Worm (Caenorhabditis elegans) whole organism, L1 larva: ENCODE data around the gene C49H3.16.

Source experiments
- C16A3.4 ChIP-seq: fragments of 150-350 bp; optimal IDR thresholded peaks from 2 replicates; lab custom pipeline; 2014; ENCODE audit warnings: missing biosample characterization, missing genetic modification characterization
- C34B4.2 ChIP-seq: sonication (generic microtip); optimal IDR thresholded peaks from 2 replicates; lab custom pipeline; 2017; ENCODE audit warnings: mild to moderate bottlenecking, missing genetic modification characterization, missing compliant biosample characterization
- aha-1 ChIP-seq: fragments of 150-350 bp; optimal IDR thresholded peaks from 2 replicates; lab custom pipeline; 2014; ENCODE audit warnings: missing biosample characterization, missing genetic modification characterization
- aly-2 ChIP-seq: fragments of 150-350 bp; optimal IDR thresholded peaks from 2 replicates; lab custom pipeline; 2014; ENCODE audit warnings: missing biosample characterization, missing genetic modification characterization
- ama-1 ChIP-seq: fragments of 150-350 bp; optimal IDR thresholded peaks from 2 replicates; lab custom pipeline; 2014
- ceh-90 ChIP-seq: sonication (generic microtip); optimal IDR thresholded peaks from 2 replicates; lab custom pipeline; 2016; ENCODE audit warnings: missing genetic modification characterization, missing compliant biosample characterization
- ces-1 ChIP-seq: fragments of 150-350 bp; optimal IDR thresholded peaks from 2 replicates; lab custom pipeline; 2014; ENCODE audit warnings: missing biosample characterization, missing genetic modification reagents, missing genetic modification characterization
- dsc-1 ChIP-seq: sonication (generic microtip); optimal IDR thresholded peaks from 2 replicates; lab custom pipeline; 2016; ENCODE audit warnings: mild to moderate bottlenecking, missing genetic modification characterization, missing compliant biosample characterization
- egl-27 ChIP-seq, 2 experiments: fragments of 150-350 bp in 1 of 2; sonication (generic microtip); optimal IDR thresholded peaks; 3 replicates each; lab custom pipeline; 2017 to 2018; ENCODE audit warnings: missing biosample characterization in 2 of 2, missing genetic modification characterization in 2 of 2, missing genetic modification reagents in 2 of 2
- elt-2 ChIP-seq: sonication (generic microtip); optimal IDR thresholded peaks from 2 replicates; lab custom pipeline; 2016; ENCODE audit warnings: missing genetic modification characterization, mild to moderate bottlenecking, inconsistent platforms, missing compliant biosample characterization, missing genetic modification reagents
- elt-3 ChIP-seq, 6 experiments: fragments of 150-350 bp in 1 of 6; sonication (generic microtip); optimal IDR thresholded peaks; 2 replicates each; lab custom pipeline; 2017 to 2018; ENCODE audit warnings: missing biosample characterization in 6 of 6, missing genetic modification characterization in 6 of 6, inconsistent platforms in 1 of 6
- fkh-10 ChIP-seq: sonication (generic microtip); optimal IDR thresholded peaks from 2 replicates; lab custom pipeline; 2017; ENCODE audit warnings: missing biosample characterization, missing genetic modification reagents, missing genetic modification characterization
- fkh-4 ChIP-seq: sonication (generic microtip); optimal IDR thresholded peaks from 2 replicates; lab custom pipeline; 2016; ENCODE audit warnings: missing compliant biosample characterization, missing genetic modification characterization, borderline replicate concordance
- fkh-8 ChIP-seq: sonication (generic microtip); optimal IDR thresholded peaks from 2 replicates; lab custom pipeline; 2016; ENCODE audit warnings: mild to moderate bottlenecking, missing genetic modification characterization, missing compliant biosample characterization
- hlh-4 ChIP-seq: sonication (generic microtip); optimal IDR thresholded peaks from 2 replicates; lab custom pipeline; 2016; ENCODE audit warnings: mild to moderate bottlenecking, missing genetic modification characterization, missing compliant biosample characterization
- lin-13 ChIP-seq: fragments of 150-350 bp; optimal IDR thresholded peaks from 2 replicates; lab custom pipeline; 2014; ENCODE audit warnings: missing biosample characterization, missing genetic modification reagents, missing genetic modification characterization
- lin-14 ChIP-seq: fragments of 200-800 bp; sonication (Bioruptor generic); optimal IDR thresholded peaks from 2 replicates; lab custom pipeline; 2018; ENCODE audit warnings: mild to moderate bottlenecking, missing genetic modification characterization, moderate library complexity, missing compliant biosample characterization
- lin-15B ChIP-seq: fragments of 150-350 bp; sonication (generic microtip); optimal IDR thresholded peaks from 3 replicates; lab custom pipeline; 2014; ENCODE audit warnings: missing biosample characterization, missing genetic modification characterization
- lin-35 ChIP-seq, 2 experiments: fragments of 150-350 bp; optimal IDR thresholded peaks; 2 replicates each; lab custom pipeline; 2014; ENCODE audit warnings: missing biosample characterization in 2 of 2, missing genetic modification characterization in 2 of 2, missing genetic modification reagents in 2 of 2
- lin-39 ChIP-seq: fragments of 150-350 bp; optimal IDR thresholded peaks from 2 replicates; lab custom pipeline; 2014; ENCODE audit warnings: missing biosample characterization, missing genetic modification reagents, missing genetic modification characterization
- lir-3 ChIP-seq: sonication (generic microtip); optimal IDR thresholded peaks from 2 replicates; lab custom pipeline; 2016; ENCODE audit warnings: mild to moderate bottlenecking, missing genetic modification characterization, moderate library complexity, missing compliant biosample characterization; ENCODE audit not compliant: poor library complexity
- lsy-2 ChIP-seq, 2 experiments: fragments of 150-350 bp; optimal IDR thresholded peaks; 2 replicates each; lab custom pipeline; 2014; ENCODE audit warnings: missing biosample characterization in 2 of 2, missing genetic modification characterization in 2 of 2
- mef-2 ChIP-seq: fragments of 150-350 bp; optimal IDR thresholded peaks from 2 replicates; lab custom pipeline; 2014; ENCODE audit warnings: missing biosample characterization, missing genetic modification characterization
- mep-1 ChIP-seq: fragments of 150-350 bp; optimal IDR thresholded peaks from 2 replicates; lab custom pipeline; 2014; ENCODE audit warnings: missing biosample characterization, missing genetic modification characterization
- nhr-11 ChIP-seq: fragments of 150-350 bp; optimal IDR thresholded peaks from 2 replicates; lab custom pipeline; 2014; ENCODE audit warnings: missing biosample characterization, missing genetic modification characterization
- nhr-20 ChIP-seq: sonication (generic microtip); optimal IDR thresholded peaks from 2 replicates; lab custom pipeline; 2016; ENCODE audit warnings: mild to moderate bottlenecking, missing genetic modification characterization, missing compliant biosample characterization
- nhr-237 ChIP-seq: fragments of 150-350 bp; optimal IDR thresholded peaks from 2 replicates; lab custom pipeline; 2014; ENCODE audit warnings: missing biosample characterization, missing genetic modification characterization
- nhr-71 ChIP-seq: sonication (generic microtip); optimal IDR thresholded peaks from 2 replicates; lab custom pipeline; 2016; ENCODE audit warnings: mild to moderate bottlenecking, missing genetic modification characterization, moderate library complexity, missing compliant biosample characterization
- nhr-76 ChIP-seq: sonication (generic microtip); optimal IDR thresholded peaks from 2 replicates; lab custom pipeline; 2017; ENCODE audit warnings: missing biosample characterization, missing genetic modification characterization
- nhr-84 ChIP-seq: sonication (generic microtip); optimal IDR thresholded peaks from 2 replicates; lab custom pipeline; 2017; ENCODE audit warnings: missing biosample characterization, missing genetic modification characterization
- nhr-90 ChIP-seq: sonication (generic microtip); optimal IDR thresholded peaks from 2 replicates; lab custom pipeline; 2016; ENCODE audit warnings: mild to moderate bottlenecking, missing genetic modification characterization, missing compliant biosample characterization; ENCODE audit not compliant: poor library complexity
- pqm-1 ChIP-seq: sonication (generic microtip); optimal IDR thresholded peaks from 3 replicates; lab custom pipeline; 2017; ENCODE audit warnings: missing biosample characterization, missing genetic modification characterization
- rnt-1 ChIP-seq: sonication (generic microtip); optimal IDR thresholded peaks from 2 replicates; lab custom pipeline; 2016; ENCODE audit warnings: mild to moderate bottlenecking, missing genetic modification characterization, moderate library complexity, missing compliant biosample characterization
- skn-1 ChIP-seq: fragments of 150-350 bp; optimal IDR thresholded peaks from 2 replicates; lab custom pipeline; 2014; ENCODE audit warnings: missing biosample characterization, missing genetic modification characterization
- sptf-1 ChIP-seq: fragments of 150-350 bp; optimal IDR thresholded peaks from 2 replicates; lab custom pipeline; 2014; ENCODE audit warnings: missing biosample characterization, missing genetic modification characterization
- swsn-7 ChIP-seq: sonication (generic microtip); optimal IDR thresholded peaks from 2 replicates; lab custom pipeline; 2016; ENCODE audit warnings: missing genetic modification characterization, missing compliant biosample characterization
- tlp-1 ChIP-seq: fragments of 150-350 bp; optimal IDR thresholded peaks from 2 replicates; lab custom pipeline; 2014; ENCODE audit warnings: missing biosample characterization, missing genetic modification characterization
- unc-130 ChIP-seq: fragments of 150-350 bp; optimal IDR thresholded peaks from 2 replicates; lab custom pipeline; 2017; ENCODE audit warnings: missing biosample characterization, missing genetic modification characterization, inconsistent platforms
- unc-30 ChIP-seq: sonication (generic microtip); optimal IDR thresholded peaks from 2 replicates; lab custom pipeline; 2017; ENCODE audit warnings: missing biosample characterization, missing genetic modification characterization
- vab-15 ChIP-seq: sonication (generic microtip); optimal IDR thresholded peaks from 2 replicates; lab custom pipeline; 2017; ENCODE audit warnings: missing genotype, mild to moderate bottlenecking, missing genetic modification characterization, missing compliant biosample characterization
- xbp-1 ChIP-seq: sonication (generic microtip); optimal IDR thresholded peaks from 2 replicates; lab custom pipeline; 2016; ENCODE audit warnings: missing genetic modification characterization, missing compliant biosample characterization
- zag-1 ChIP-seq: fragments of 150-350 bp; optimal IDR thresholded peaks from 2 replicates; lab custom pipeline; 2014; ENCODE audit warnings: missing biosample characterization, missing genetic modification characterization
- zip-4 ChIP-seq: fragments of 200-800 bp; sonication (Bioruptor generic); optimal IDR thresholded peaks from 2 replicates; lab custom pipeline; 2018; ENCODE audit warnings: mild to moderate bottlenecking, missing genetic modification characterization, moderate library complexity, missing compliant biosample characterization

C49H3.16 gene

ce11 chrIV:7881726-7882125 lies 38.5 kb upstream of the C49H3.16 start, which contains the start of gene atic-1:
TSS of gene atic-1 (plus strand) at chrIV:7882026.
- no peak for TF ChIP-seq mef-2 (tag; lab: Kevin White, UChicago)
- no peak for TF ChIP-seq egl-27 (tag; optimal IDR thresholded peaks at IDR 0.05; lab: Kevin White, UChicago)
- TF ChIP-seq lin-39 (tag; lab: Kevin White, UChicago), result no peak
- TF ChIP-seq aly-2, result no peak
- no peak for TF ChIP-seq lin-35 (GFP tag; optimal IDR thresholded peaks at IDR 0.05; lab: Kevin White, UChicago)
- no peak for TF ChIP-seq elt-3 (tag; optimal IDR thresholded peaks at IDR 0.05; lab: Kevin White, UChicago)
- no peak for TF ChIP-seq xbp-1 (tag; lab: Kevin White, UChicago)
- TF ChIP-seq swsn-7 (tag; lab: Kevin White, UChicago), result no peak
- no peak for TF ChIP-seq vab-15 (tag; lab: Kevin White, UChicago)
- no peak for TF ChIP-seq zip-4
- TF ChIP-seq skn-1 (tag; lab: Kevin White, UChicago), result no peak

ce11 chrIV:7897443-7897842 lies 22.8 kb upstream of the C49H3.16 start, which contains the start of gene ilys-4:
TSS of gene ilys-4 (minus strand) at chrIV:7897543.
- TF ChIP-seq lin-39 (tag; lab: Kevin White, UChicago), result no peak
- TF ChIP-seq unc-30, result no peak
- TF ChIP-seq nhr-11 (tag; lab: Kevin White, UChicago), result no peak
- TF ChIP-seq nhr-71 (tag; lab: Kevin White, UChicago), result no peak
- TF ChIP-seq nhr-20 (tag; lab: Kevin White, UChicago), result no peak
- no peak for TF ChIP-seq aha-1 (tag; lab: Kevin White, UChicago)
- no peak for TF ChIP-seq sptf-1 (tag; lab: Kevin White, UChicago)
- no peak for TF ChIP-seq elt-3 (tag; optimal IDR thresholded peaks at IDR 0.05; lab: Kevin White, UChicago)
- no peak for TF ChIP-seq fkh-4 (tag; lab: Kevin White, UChicago)
- no peak for TF ChIP-seq skn-1 (tag; lab: Kevin White, UChicago)

ce11 chrIV:7897953-7898352 lies 22.3 kb upstream of the C49H3.16 start:
- peak; percentile 29 for TF ChIP-seq lin-14 (GFP tag; lab: Kevin White, UChicago)
- no peak for TF ChIP-seq elt-3 (tag; optimal IDR thresholded peaks at IDR 0.05; lab: Kevin White, UChicago)
- peak; percentile 48 for TF ChIP-seq fkh-10 (GFP tag; lab: Kevin White, UChicago)

- TF ChIP-seq fkh-8 (tag; lab: Kevin White, UChicago) (no peak), elt-2 (tag; lab: Kevin White, UChicago) (peak; percentile 60), nhr-90 (tag; lab: Kevin White, UChicago) (no peak), lsy-2 (tag; optimal IDR thresholded peaks at IDR 0.05; lab: Kevin White, UChicago) (no peak), tlp-1 (tag; lab: Kevin White, UChicago) (no peak), ces-1 (GFP tag; lab: Kevin White, UChicago) (no peak), zag-1 (no peak), lin-35 (GFP tag; optimal IDR thresholded peaks at IDR 0.05; lab: Kevin White, UChicago) (peak in 1 of 2 experiments; percentile 23), C16A3.4 (tag; lab: Kevin White, UChicago) (no peak), pqm-1 (tag; lab: Kevin White, UChicago) (no peak)
Observed at ce11 chrIV:7898489-7898888, 21.7 kb upstream of the C49H3.16 start.

ce11 chrIV:7902221-7902904 lies 17.9 kb upstream of the C49H3.16 start, which contains the start of gene arp-11:
TSS of gene arp-11 (minus strand) at chrIV:7902271.
- TF ChIP-seq nhr-90 (tag; lab: Kevin White, UChicago), result peak; percentile 75
- TF ChIP-seq unc-130, result peak; percentile 77
- peak; percentile 63 for TF ChIP-seq dsc-1
- no peak for TF ChIP-seq pqm-1 (tag; lab: Kevin White, UChicago)
- no peak for TF ChIP-seq hlh-4 (tag; lab: Kevin White, UChicago)
- no peak for TF ChIP-seq ceh-90 (tag; lab: Kevin White, UChicago)
- no peak for TF ChIP-seq zag-1
- TF ChIP-seq mep-1 (tag; lab: Kevin White, UChicago), result peak; percentile 85
- TF ChIP-seq mef-2 (tag; lab: Kevin White, UChicago), result peak; percentile 57
- TF ChIP-seq C16A3.4 (tag; lab: Kevin White, UChicago), result peak; percentile 89
- peak; percentile 5 for TF ChIP-seq lin-15B
- no peak for TF ChIP-seq nhr-76 (tag; lab: Kevin White, UChicago)
- TF ChIP-seq lin-13 (GFP tag; lab: Kevin White, UChicago), result peak; percentile 42
- peak; percentile 35 for TF ChIP-seq lir-3 (tag; lab: Kevin White, UChicago)
- TF ChIP-seq swsn-7 (tag; lab: Kevin White, UChicago), result peak; percentile 72
- peak; percentile 18 for TF ChIP-seq ama-1
- peak; percentile 70 for TF ChIP-seq skn-1 (tag; lab: Kevin White, UChicago)
- TF ChIP-seq C34B4.2 (tag; lab: Kevin White, UChicago), result no peak
- TF ChIP-seq nhr-237 (tag; lab: Kevin White, UChicago), result no peak
- no peak for TF ChIP-seq nhr-84 (tag; lab: Kevin White, UChicago)
- peak; percentile 55 for TF ChIP-seq rnt-1 (tag; lab: Kevin White, UChicago)
